Fruit fly (Drosophila melanogaster) whole organism, embryonic: ENCODE measurements around the gene Swip-1.

ENCODE experiments used
- Asciz ChIP-seq: fragments of 200-800 bp; sonication (Bioruptor generic); optimal IDR thresholded peaks from 2 replicates; lab custom pipeline; 2017; ENCODE audit warnings: missing biosample characterization, mild to moderate bottlenecking, missing genetic modification characterization, missing genetic modification reagents
- Atf-2 ChIP-seq: fragments of 200-800 bp; sonication (Bioruptor generic); optimal IDR thresholded peaks from 2 replicates; lab custom pipeline; 2016; ENCODE audit warnings: missing biosample characterization, missing genetic modification characterization
- CG10267 ChIP-seq: fragments of 200-800 bp; sonication (Bioruptor generic); optimal IDR thresholded peaks from 2 replicates; lab custom pipeline; 2018; ENCODE audit warnings: missing biosample characterization, mild to moderate bottlenecking, missing genetic modification characterization, moderate library complexity
- CG11247 ChIP-seq: fragments of 200-800 bp; sonication (Bioruptor generic); IDR thresholded peaks from 2 replicates; pipeline ENCODE4 v1.3.6; 2022; ENCODE audit warnings: missing biosample characterization, missing genetic modification characterization
- CG12236 ChIP-seq: fragments of 200-800 bp; sonication (Bioruptor generic); optimal IDR thresholded peaks from 2 replicates; lab custom pipeline; 2016; ENCODE audit warnings: missing biosample characterization, missing genetic modification characterization
- CG12391 ChIP-seq: fragments of 200-800 bp; sonication (Bioruptor generic); optimal IDR thresholded peaks from 3 replicates; lab custom pipeline; 2018; ENCODE audit warnings: missing biosample characterization, mild to moderate bottlenecking, missing genetic modification characterization, moderate library complexity
- CG12942 ChIP-seq: fragments of 200-800 bp; sonication (Bioruptor generic); optimal IDR thresholded peaks from 3 replicates; lab custom pipeline; 2016; ENCODE audit warnings: missing biosample characterization, missing genetic modification characterization
- CG13775 ChIP-seq: fragments of 200-800 bp; sonication (Bioruptor generic); optimal IDR thresholded peaks from 3 replicates; lab custom pipeline; 2017; ENCODE audit warnings: missing biosample characterization, mild to moderate bottlenecking, missing genetic modification characterization
- CG14014 ChIP-seq: fragments of 200-800 bp; sonication (Bioruptor generic); IDR thresholded peaks from 2 replicates; pipeline ENCODE4 v1.3.6; 2022; ENCODE audit warnings: missing biosample characterization, missing genetic modification characterization
- CG14441 ChIP-seq: fragments of 200-800 bp; sonication (Bioruptor generic); IDR thresholded peaks from 2 replicates; pipeline ENCODE4 v1.3.6; 2022; ENCODE audit warnings: missing biosample characterization, missing genetic modification characterization
- CG14710 ChIP-seq: fragments of 200-800 bp; sonication (Bioruptor generic); optimal IDR thresholded peaks from 3 replicates; lab custom pipeline; 2019; ENCODE audit warnings: missing biosample characterization, mild to moderate bottlenecking, missing genetic modification characterization, moderate library complexity
- CG16815 ChIP-seq: fragments of 200-800 bp; sonication (Bioruptor generic); optimal IDR thresholded peaks from 3 replicates; lab custom pipeline; 2017; ENCODE audit warnings: missing biosample characterization, mild to moderate bottlenecking, missing genetic modification characterization
- CG17328 ChIP-seq: fragments of 200-800 bp; sonication (Bioruptor generic); IDR thresholded peaks from 2 replicates; pipeline ENCODE4 v1.3.6; 2022; ENCODE audit warnings: missing biosample characterization, missing genetic modification characterization
- CG17361 ChIP-seq: fragments of 200-800 bp; sonication (Bioruptor generic); IDR thresholded peaks from 3 replicates; pipeline ENCODE4 v1.3.6; 2022; ENCODE audit warnings: missing biosample characterization, missing genetic modification characterization
- CG17829 ChIP-seq: fragments of 200-800 bp; optimal IDR thresholded peaks from 2 replicates; lab custom pipeline; 2019; ENCODE audit warnings: missing biosample characterization, mild to moderate bottlenecking, missing genetic modification characterization, moderate library complexity
- CG18011 ChIP-seq: fragments of 200-800 bp; sonication (Bioruptor generic); optimal IDR thresholded peaks from 2 replicates; lab custom pipeline; 2017; ENCODE audit warnings: missing biosample characterization, missing genetic modification characterization, mild to moderate bottlenecking, moderate library complexity, missing genotype
- CG18262 ChIP-seq: fragments of 200-800 bp; optimal IDR thresholded peaks from 3 replicates; lab custom pipeline; 2019; ENCODE audit warnings: missing biosample characterization, mild to moderate bottlenecking, missing genetic modification characterization, moderate library complexity
- CG2712 ChIP-seq: fragments of 200-800 bp; optimal IDR thresholded peaks from 3 replicates; lab custom pipeline; 2019; ENCODE audit warnings: missing biosample characterization, mild to moderate bottlenecking, missing genetic modification characterization, moderate library complexity
- CG32767 ChIP-seq: fragments of 200-800 bp; sonication (Bioruptor generic); IDR thresholded peaks from 2 replicates; pipeline ENCODE4 v1.3.6; 2022; ENCODE audit warnings: missing biosample characterization, missing genetic modification characterization
- CG34376 ChIP-seq: fragments of 200-800 bp; sonication (Bioruptor generic); optimal IDR thresholded peaks from 2 replicates; lab custom pipeline; 2018; ENCODE audit warnings: missing biosample characterization, mild to moderate bottlenecking, missing genetic modification characterization
- CG7271 ChIP-seq: fragments of 200-800 bp; sonication (Bioruptor generic); optimal IDR thresholded peaks from 2 replicates; lab custom pipeline; 2018; ENCODE audit warnings: missing biosample characterization, mild to moderate bottlenecking, missing genetic modification characterization, moderate library complexity
- CG8924 ChIP-seq: fragments of 200-800 bp; optimal IDR thresholded peaks from 3 replicates; lab custom pipeline; 2019; ENCODE audit warnings: missing biosample characterization, mild to moderate bottlenecking, missing genetic modification characterization, moderate library complexity
- Dll ChIP-seq: fragments of 200-800 bp; sonication (Bioruptor generic); IDR thresholded peaks from 4 replicates; pipeline ENCODE4 v1.3.6; 2022; ENCODE audit warnings: missing biosample characterization, missing genetic modification characterization; ENCODE audit not compliant: partially characterized antibody
- E2f2 ChIP-seq: fragments of 200-800 bp; sonication (Bioruptor generic); IDR thresholded peaks from 2 replicates; pipeline ENCODE4 v1.3.6; 2022; ENCODE audit warnings: missing biosample characterization, missing genetic modification characterization
- Hey ChIP-seq: fragments of 200-800 bp; sonication (Bioruptor generic); optimal IDR thresholded peaks from 3 replicates; lab custom pipeline; 2018; ENCODE audit warnings: missing biosample characterization, mild to moderate bottlenecking, missing genetic modification characterization
- Lhr ChIP-seq: fragments of 200-800 bp; sonication (Bioruptor generic); optimal IDR thresholded peaks from 3 replicates; lab custom pipeline; 2017; ENCODE audit warnings: mild to moderate bottlenecking, missing biosample characterization, missing genetic modification reagents, missing genetic modification characterization
- Lim3 ChIP-seq: fragments of 200-800 bp; sonication (Bioruptor generic); IDR thresholded peaks from 2 replicates; pipeline ENCODE4 v1.3.6; 2022; ENCODE audit warnings: missing biosample characterization, missing genetic modification characterization
- MTF-1 ChIP-seq: fragments of 200-800 bp; sonication (Bioruptor generic); optimal IDR thresholded peaks from 2 replicates; lab custom pipeline; 2018; ENCODE audit warnings: missing biosample characterization, mild to moderate bottlenecking, missing genetic modification characterization, borderline replicate concordance
- Nf-YB ChIP-seq: fragments of 200-800 bp; sonication (Bioruptor generic); optimal IDR thresholded peaks from 3 replicates; lab custom pipeline; 2019; ENCODE audit warnings: missing biosample characterization, mild to moderate bottlenecking, missing genetic modification characterization, moderate library complexity
- Ptx1 ChIP-seq: fragments of 200-800 bp; sonication (Bioruptor generic); IDR thresholded peaks from 2 replicates; pipeline ENCODE4 v1.3.6; 2022; ENCODE audit warnings: missing biosample characterization, missing genetic modification characterization
- Vsx1 ChIP-seq: fragments of 200-800 bp; sonication (Bioruptor generic); optimal IDR thresholded peaks from 2 replicates; lab custom pipeline; 2017; ENCODE audit warnings: missing biosample characterization, mild to moderate bottlenecking, missing genetic modification characterization, missing genetic modification reagents
- abd-A ChIP-seq: fragments of 200-800 bp; sonication (Bioruptor generic); optimal IDR thresholded peaks from 3 replicates; lab custom pipeline; 2019; ENCODE audit warnings: missing biosample characterization, mild to moderate bottlenecking, missing genetic modification characterization, moderate library complexity
- az2 ChIP-seq: fragments of 200-800 bp; sonication (Bioruptor generic); optimal IDR thresholded peaks from 3 replicates; lab custom pipeline; 2016; ENCODE audit warnings: missing biosample characterization, missing genetic modification characterization
- bbx ChIP-seq: fragments of 200-800 bp; sonication (Bioruptor generic); IDR thresholded peaks from 2 replicates; pipeline ENCODE4 v1.3.6; 2022; ENCODE audit warnings: missing biosample characterization, missing genetic modification characterization; ENCODE audit not compliant: partially characterized antibody
- caup ChIP-seq: fragments of 200-800 bp; sonication (Bioruptor generic); optimal IDR thresholded peaks from 3 replicates; lab custom pipeline; 2017; ENCODE audit warnings: missing biosample characterization, mild to moderate bottlenecking, missing genetic modification characterization, moderate library complexity; ENCODE audit not compliant: severe bottlenecking
- cwo ChIP-seq: fragments of 200-800 bp; sonication (Bioruptor generic); optimal IDR thresholded peaks from 3 replicates; lab custom pipeline; 2017; ENCODE audit warnings: missing biosample characterization, missing genetic modification characterization, mild to moderate bottlenecking, moderate library complexity, missing genetic modification reagents
- gem ChIP-seq: fragments of 200-800 bp; sonication (Bioruptor generic); optimal IDR thresholded peaks from 2 replicates; lab custom pipeline; 2019; ENCODE audit warnings: missing biosample characterization, mild to moderate bottlenecking, missing genetic modification characterization, moderate library complexity
- gfzf ChIP-seq: fragments of 200-800 bp; sonication (Bioruptor generic); optimal IDR thresholded peaks from 2 replicates; lab custom pipeline; 2016; ENCODE audit warnings: missing biosample characterization, mild to moderate bottlenecking, missing genetic modification characterization, moderate library complexity
- h ChIP-seq: fragments of >200 bp; optimal IDR thresholded peaks from 2 replicates; lab custom pipeline; 2017
- ham ChIP-seq: fragments of 200-800 bp; sonication (Bioruptor generic); IDR thresholded peaks from 2 replicates; pipeline ENCODE4 v1.3.6; 2022; ENCODE audit warnings: missing biosample characterization, missing genetic modification characterization
- hb ChIP-seq: fragments of 200-800 bp; sonication (Bioruptor generic); IDR thresholded peaks from 3 replicates; pipeline ENCODE4 v1.3.6; 2022; ENCODE audit warnings: missing biosample characterization, missing genetic modification characterization; ENCODE audit not compliant: partially characterized antibody
- jing ChIP-seq: fragments of 200-800 bp; sonication (Bioruptor generic); optimal IDR thresholded peaks from 2 replicates; lab custom pipeline; 2018; ENCODE audit warnings: missing biosample characterization, mild to moderate bottlenecking, missing genetic modification characterization
- klu ChIP-seq: fragments of 200-800 bp; sonication (Bioruptor generic); IDR thresholded peaks from 2 replicates; pipeline ENCODE4 v1.3.6; 2022; ENCODE audit warnings: missing biosample characterization, missing genetic modification characterization
- lbe ChIP-seq: fragments of 200-800 bp; sonication (Bioruptor generic); optimal IDR thresholded peaks from 2 replicates; lab custom pipeline; 2016; ENCODE audit warnings: missing biosample characterization, mild to moderate bottlenecking, missing genetic modification characterization
- onecut ChIP-seq: fragments of 200-800 bp; sonication (Bioruptor generic); IDR thresholded peaks from 2 replicates; pipeline ENCODE4 v1.3.6; 2022; ENCODE audit warnings: missing biosample characterization, missing genetic modification characterization
- slp2 ChIP-seq: fragments of 200-800 bp; sonication (Bioruptor generic); optimal IDR thresholded peaks from 2 replicates; lab custom pipeline; 2016; ENCODE audit warnings: missing biosample characterization, missing genetic modification characterization
- twi ChIP-seq: fragments of 200-800 bp; optimal IDR thresholded peaks from 2 replicates; lab custom pipeline; 2019; ENCODE audit warnings: missing biosample characterization, mild to moderate bottlenecking, missing genetic modification characterization, moderate library complexity
- usp ChIP-seq: fragments of >200 bp; optimal IDR thresholded peaks from 2 replicates; lab custom pipeline; 2017; ENCODE audit warnings: missing biosample characterization, missing genetic modification characterization
- zfh1 ChIP-seq: fragments of 200-800 bp; sonication (Bioruptor generic); IDR thresholded peaks from 3 replicates; pipeline ENCODE4 v1.3.6; 2022; ENCODE audit warnings: missing biosample characterization, missing genetic modification characterization

Swip-1 gene

dm6 chr2L:18946636-18947514 lies 40.2 kb downstream of the Swip-1 start (continued):
- TF ChIP-seq Atf-2 (GFP tag; lab: Kevin White, UChicago): no peak
- no peak for TF ChIP-seq CG17328
- TF ChIP-seq caup (GFP tag; lab: Kevin White, UChicago): no peak
- TF ChIP-seq lbe: peak; percentile 58
- TF ChIP-seq CG32767 (GFP tag; lab: Robert Waterston, UW): no peak
- no peak for TF ChIP-seq abd-A (tag; lab: Kevin White, UChicago)
- no peak for TF ChIP-seq onecut (GFP tag; lab: Robert Waterston, UW)
- TF ChIP-seq CG16815: peak; percentile 7
- no peak for TF ChIP-seq CG11247 (GFP tag; lab: Robert Waterston, UW)
- TF ChIP-seq MTF-1 (GFP tag; lab: Kevin White, UChicago): no peak
- peak; percentile 78 for TF ChIP-seq gem (tag; lab: Kevin White, UChicago)
- TF ChIP-seq Hey (tag; lab: Kevin White, UChicago): no peak
- no peak for TF ChIP-seq CG12942 (GFP tag; lab: Kevin White, UChicago)
- peak; percentile 39 for TF ChIP-seq bbx (GFP tag; lab: Robert Waterston, UW)
- TF ChIP-seq zfh1 (GFP tag; lab: Robert Waterston, UW): 0 out of 3 replicates have a peak, but pooled peaks have one; percentile 38
- TF ChIP-seq klu (GFP tag; lab: Robert Waterston, UW): no peak
- TF ChIP-seq hb (GFP tag; lab: Robert Waterston, UW): no peak
- no peak for TF ChIP-seq CG34376 (GFP tag; lab: Kevin White, UChicago)
- no peak for TF ChIP-seq cwo (GFP tag; lab: Kevin White, UChicago)
- TF ChIP-seq usp (GFP tag; lab: Kevin White, UChicago): no peak
- TF ChIP-seq twi (tag; lab: Kevin White, UChicago): no peak
- TF ChIP-seq ham (GFP tag; lab: Robert Waterston, UW): no peak
- no peak for TF ChIP-seq Lhr (GFP tag; lab: Kevin White, UChicago)
- TF ChIP-seq CG13775 (GFP tag; lab: Kevin White, UChicago): peak; percentile 41
- TF ChIP-seq h: peak; percentile 51
- peak; percentile 49 for TF ChIP-seq CG8924 (tag; lab: Kevin White, UChicago)
- TF ChIP-seq Nf-YB (GFP tag; lab: Kevin White, UChicago): no peak
- peak; percentile 70 for TF ChIP-seq CG17361
- TF ChIP-seq CG14441: no peak
- no peak for TF ChIP-seq Asciz (GFP tag; lab: Kevin White, UChicago)
- TF ChIP-seq gfzf (GFP tag; lab: Kevin White, UChicago): no peak
- TF ChIP-seq CG14710: peak; percentile 64
- TF ChIP-seq Vsx1 (GFP tag; lab: Kevin White, UChicago): no peak
- peak; percentile 80 for TF ChIP-seq CG18262 (tag; lab: Kevin White, UChicago)
- TF ChIP-seq CG12236 (GFP tag; lab: Kevin White, UChicago): no peak
- no peak for TF ChIP-seq az2
- TF ChIP-seq CG10267: peak; percentile 48
- TF ChIP-seq slp2 (GFP tag; lab: Kevin White, UChicago): no peak
- no peak for TF ChIP-seq jing (GFP tag; lab: Kevin White, UChicago)
- no peak for TF ChIP-seq Lim3
- no peak for TF ChIP-seq CG7271
- TF ChIP-seq CG2712 (tag; lab: Kevin White, UChicago): peak; percentile 77
- 0 out of 2 replicates have a peak, but pooled peaks have one; percentile 29 for TF ChIP-seq CG14014 (GFP tag; lab: Robert Waterston, UW)
- TF ChIP-seq CG17829 (tag; lab: Kevin White, UChicago): peak; percentile 69
- no peak for TF ChIP-seq E2f2 (GFP tag; lab: Robert Waterston, UW)
- 0 out of 2 replicates have a peak, but pooled peaks have one; percentile 17 for TF ChIP-seq Ptx1 (GFP tag; lab: Robert Waterston, UW)
- no peak for TF ChIP-seq CG18011 (GFP tag; lab: Kevin White, UChicago)
- peak; percentile 59 for TF ChIP-seq CG12391 (tag; lab: Kevin White, UChicago)
- TF ChIP-seq Dll (GFP tag; lab: Robert Waterston, UW): no peak
